Worm (Caenorhabditis elegans) whole organism, L2 larva: ENCODE data around the gene nhr-126.

Source experiments
- C34F6.9 ChIP-seq: fragments of 150-350 bp; optimal IDR thresholded peaks from 2 replicates; lab custom pipeline; 2014; ENCODE audit warnings: missing biosample characterization, missing genetic modification characterization
- F13H6.1 ChIP-seq: sonication (generic microtip); optimal IDR thresholded peaks from 2 replicates; lab custom pipeline; 2016; ENCODE audit warnings: missing genetic modification characterization, missing compliant biosample characterization
- R02D3.7 ChIP-seq: fragments of 150-350 bp; optimal IDR thresholded peaks from 2 replicates; lab custom pipeline; 2014; ENCODE audit warnings: missing biosample characterization, missing genetic modification characterization
- Y55F3AM.14 ChIP-seq: fragments of 200-800 bp; sonication (Bioruptor generic); optimal IDR thresholded peaks from 2 replicates; lab custom pipeline; 2018; ENCODE audit warnings: mild to moderate bottlenecking, missing genetic modification characterization, missing compliant biosample characterization
- ZK546.5 ChIP-seq: sonication (generic microtip); optimal IDR thresholded peaks from 2 replicates; lab custom pipeline; 2017; ENCODE audit warnings: missing biosample characterization, missing genetic modification characterization
- alr-1 ChIP-seq: fragments of 150-350 bp; optimal IDR thresholded peaks from 2 replicates; lab custom pipeline; 2014; ENCODE audit warnings: missing biosample characterization, missing genetic modification characterization
- aly-2 ChIP-seq: fragments of 150-350 bp; optimal IDR thresholded peaks from 2 replicates; lab custom pipeline; 2014; ENCODE audit warnings: missing biosample characterization, missing genetic modification characterization
- ama-1 ChIP-seq: fragments of 150-350 bp; optimal IDR thresholded peaks from 2 replicates; lab custom pipeline; 2018; ENCODE audit warnings: inconsistent platforms
- blmp-1 ChIP-seq: sonication (generic microtip); optimal IDR thresholded peaks from 2 replicates; lab custom pipeline; 2017; ENCODE audit warnings: missing genetic modification characterization, mild to moderate bottlenecking, missing compliant biosample characterization, antibody characterized with exemption, moderate library complexity; ENCODE audit not compliant: insufficient read depth
- ceh-16 ChIP-seq: fragments of 150-350 bp; optimal IDR thresholded peaks from 2 replicates; lab custom pipeline; 2014; ENCODE audit warnings: missing biosample characterization, missing genetic modification characterization
- ceh-82 ChIP-seq: fragments of 150-350 bp; optimal IDR thresholded peaks from 2 replicates; lab custom pipeline; 2014; ENCODE audit warnings: missing biosample characterization, missing genetic modification characterization
- crh-2 ChIP-seq: sonication (generic microtip); optimal IDR thresholded peaks from 2 replicates; lab custom pipeline; 2017; ENCODE audit warnings: missing biosample characterization, missing genetic modification characterization
- elt-3 ChIP-seq: sonication (generic microtip); optimal IDR thresholded peaks from 2 replicates; lab custom pipeline; 2017; ENCODE audit warnings: missing biosample characterization, missing genetic modification characterization
- fos-1 ChIP-seq: fragments of 150-350 bp; optimal IDR thresholded peaks from 2 replicates; lab custom pipeline; 2014; ENCODE audit warnings: missing biosample characterization, missing genetic modification characterization
- gmeb-1 ChIP-seq: fragments of 150-350 bp; optimal IDR thresholded peaks from 2 replicates; lab custom pipeline; 2014; ENCODE audit warnings: missing biosample characterization, missing genetic modification characterization
- lin-11 ChIP-seq: fragments of 150-350 bp; sonication (generic microtip); optimal IDR thresholded peaks from 2 replicates; lab custom pipeline; 2014; ENCODE audit warnings: missing biosample characterization, missing genetic modification characterization, inconsistent platforms, mixed read lengths
- lin-13 ChIP-seq: fragments of 150-350 bp; optimal IDR thresholded peaks from 2 replicates; lab custom pipeline; 2014; ENCODE audit warnings: missing biosample characterization, missing genetic modification reagents, missing genetic modification characterization
- lin-39 ChIP-seq: fragments of 150-350 bp; optimal IDR thresholded peaks from 2 replicates; lab custom pipeline; 2014; ENCODE audit warnings: missing biosample characterization, missing genetic modification reagents, missing genetic modification characterization
- mab-5 ChIP-seq: fragments of 150-350 bp; optimal IDR thresholded peaks from 2 replicates; lab custom pipeline; 2014; ENCODE audit warnings: missing biosample characterization, missing genetic modification characterization
- mbf-1 ChIP-seq: sonication (generic microtip); optimal IDR thresholded peaks from 2 replicates; lab custom pipeline; 2017; ENCODE audit warnings: missing biosample characterization, missing genetic modification characterization
- mdl-1 ChIP-seq, 2 experiments: fragments of 150-350 bp in 1 of 2; sonication (generic microtip) in 1 of 2; optimal IDR thresholded peaks; 2 replicates each; lab custom pipeline; 2017; ENCODE audit warnings: missing biosample characterization in 2 of 2, missing genetic modification characterization in 2 of 2
- nhr-129 ChIP-seq: fragments of 150-350 bp; optimal IDR thresholded peaks from 2 replicates; lab custom pipeline; 2014; ENCODE audit warnings: missing biosample characterization, missing genetic modification characterization
- nhr-21 ChIP-seq: fragments of 150-350 bp; optimal IDR thresholded peaks from 2 replicates; lab custom pipeline; 2014; ENCODE audit warnings: missing biosample characterization, missing genetic modification characterization
- nhr-237 ChIP-seq: fragments of 150-350 bp; optimal IDR thresholded peaks from 2 replicates; lab custom pipeline; 2014; ENCODE audit warnings: missing biosample characterization, missing genetic modification characterization
- nhr-6 ChIP-seq: fragments of 150-350 bp; optimal IDR thresholded peaks from 2 replicates; lab custom pipeline; 2014; ENCODE audit warnings: missing biosample characterization, missing genetic modification characterization
- peb-1 ChIP-seq: fragments of 150-350 bp; optimal IDR thresholded peaks from 2 replicates; lab custom pipeline; 2014; ENCODE audit warnings: missing biosample characterization, missing genetic modification characterization
- sem-4 ChIP-seq: fragments of 150-350 bp; optimal IDR thresholded peaks from 2 replicates; lab custom pipeline; 2014; ENCODE audit warnings: missing biosample characterization, missing genetic modification reagents, missing genetic modification characterization
- skn-1 ChIP-seq: sonication (generic microtip); optimal IDR thresholded peaks from 2 replicates; lab custom pipeline; 2017; ENCODE audit warnings: missing biosample characterization, missing genetic modification characterization
- sma-3 ChIP-seq: sonication (generic microtip); optimal IDR thresholded peaks from 2 replicates; lab custom pipeline; 2016; ENCODE audit warnings: missing genetic modification reagents, missing genetic modification characterization, missing compliant biosample characterization
- sma-9 ChIP-seq, 2 experiments: fragments of 150-350 bp in 1 of 2; sonication (generic microtip) in 1 of 2; optimal IDR thresholded peaks; 2 replicates each; lab custom pipeline; 2014 to 2016; ENCODE audit warnings: missing genetic modification characterization in 2 of 2, mild to moderate bottlenecking in 1 of 2, missing biosample characterization in 1 of 2, missing compliant biosample characterization in 1 of 2, missing genetic modification reagents in 1 of 2, moderate library complexity in 1 of 2
- snpc-4 ChIP-seq: fragments of 150-350 bp; optimal IDR thresholded peaks from 2 replicates; lab custom pipeline; 2014; ENCODE audit warnings: missing biosample characterization, missing genetic modification characterization
- unc-39 ChIP-seq: fragments of 150-350 bp; optimal IDR thresholded peaks from 2 replicates; lab custom pipeline; 2014; ENCODE audit warnings: missing biosample characterization, missing genetic modification characterization
- unc-55 ChIP-seq: fragments of 150-350 bp; sonication (generic microtip); optimal IDR thresholded peaks from 3 replicates; lab custom pipeline; 2014; ENCODE audit warnings: missing biosample characterization, missing genetic modification reagents, missing genetic modification characterization
- unc-62 ChIP-seq: fragments of 150-350 bp; optimal IDR thresholded peaks from 2 replicates; lab custom pipeline; 2014; ENCODE audit warnings: missing biosample characterization, missing genetic modification reagents, missing genetic modification characterization
- zag-1 ChIP-seq: fragments of 150-350 bp; optimal IDR thresholded peaks from 2 replicates; lab custom pipeline; 2014; ENCODE audit warnings: missing biosample characterization, missing genetic modification characterization
- ztf-1 ChIP-seq: fragments of 200-800 bp; sonication (Bioruptor generic); conservative IDR thresholded peaks from 2 replicates; pipeline ENCODE4 v1.3.6; 2022; ENCODE audit warnings: missing genetic modification characterization, missing compliant biosample characterization
- ztf-11 ChIP-seq: sonication (generic microtip); optimal IDR thresholded peaks from 2 replicates; lab custom pipeline; 2017; ENCODE audit warnings: missing biosample characterization, missing genetic modification characterization
- ztf-4 ChIP-seq: fragments of 150-350 bp; optimal IDR thresholded peaks from 2 replicates; lab custom pipeline; 2014; ENCODE audit warnings: missing biosample characterization, missing genetic modification characterization

Gene nhr-126

ce11 chrV:2187864-2188345, 41.0 kb upstream of the nhr-126 start, which contains the start of gene Y5H2B.3:
Gene Y5H2B.3, plus strand, starts transcription at chrV:2188295.
- TF ChIP-seq C34F6.9 (tag; lab: Kevin White, UChicago): no peak
- TF ChIP-seq, all 48 proteins: peak for 0

ce11 chrV:2190383-2190782, 38.5 kb upstream of the nhr-126 start:
- TF ChIP-seq elt-3 (tag; lab: Kevin White, UChicago) (no peak), nhr-129 (tag; lab: Kevin White, UChicago) (no peak), unc-55 (GFP tag; lab: Kevin White, UChicago) (no peak), ama-1 (lab: Kevin White, UChicago) (no peak), ZK546.5 (tag; lab: Kevin White, UChicago) (no peak), crh-2 (no peak), lin-39 (tag; lab: Kevin White, UChicago) (no peak), blmp-1 (no peak), ceh-82 (no peak), unc-62 (GFP tag; lab: Kevin White, UChicago) (no peak), lin-11 (tag; lab: Kevin White, UChicago) (no peak), nhr-237 (tag; lab: Kevin White, UChicago) (no peak), sma-3 (GFP tag; lab: Kevin White, UChicago) (no peak), unc-39 (no peak), peb-1 (tag; lab: Kevin White, UChicago) (no peak), mdl-1 (tag; optimal IDR thresholded peaks at IDR 0.05; lab: Kevin White, UChicago) (no peak), nhr-21 (tag; lab: Kevin White, UChicago) (no peak), alr-1 (tag; lab: Kevin White, UChicago) (no peak), mbf-1 (tag; lab: Kevin White, UChicago) (no peak), R02D3.7 (tag; lab: Kevin White, UChicago) (no peak)

ce11 chrV:2191122-2191521, 37.8 kb upstream of the nhr-126 start, which contains the start of gene srbc-42:
Gene srbc-42, minus strand, starts transcription at chrV:2191222.
- no peak for TF ChIP-seq ZK546.5 (tag; lab: Kevin White, UChicago)
- TF ChIP-seq sem-4 (tag; lab: Kevin White, UChicago): no peak
- TF ChIP-seq blmp-1: no peak
- no peak for TF ChIP-seq R02D3.7 (tag; lab: Kevin White, UChicago)
- no peak for TF ChIP-seq snpc-4 (tag; lab: Kevin White, UChicago)
- no peak for TF ChIP-seq ztf-11 (tag; lab: Kevin White, UChicago)
- TF ChIP-seq zag-1: no peak
- no peak for TF ChIP-seq gmeb-1 (tag; lab: Kevin White, UChicago)
- TF ChIP-seq, all 48 proteins: peak for 0

- TF ChIP-seq crh-2 (peak; percentile 13), fos-1 (tag; lab: Kevin White, UChicago) (peak; percentile 15), sma-9 (GFP tag; optimal IDR thresholded peaks at IDR 0.05; lab: Kevin White, UChicago) (peak; percentile 32), sma-9 (tag; optimal IDR thresholded peaks at IDR 0.05; lab: Kevin White, UChicago) (no peak), nhr-237 (tag; lab: Kevin White, UChicago) (no peak), gmeb-1 (tag; lab: Kevin White, UChicago) (peak; percentile 43)
These were observed 36.8 kb upstream of the nhr-126 start, which contains the start of gene nhr-13 for ce11 chrV:2192117-2192516. Gene nhr-13, plus strand, starts transcription at chrV:2192485.

ce11 chrV:2199594-2199993, 29.3 kb upstream of the nhr-126 start:
- TF ChIP-seq unc-55 (GFP tag; lab: Kevin White, UChicago) (no peak), sma-9 (GFP tag; optimal IDR thresholded peaks at IDR 0.05; lab: Kevin White, UChicago) (no peak), sma-9 (tag; optimal IDR thresholded peaks at IDR 0.05; lab: Kevin White, UChicago) (no peak), ztf-1 (GFP tag; lab: Robert Waterston, UW) (no peak), skn-1 (tag; lab: Kevin White, UChicago) (no peak), ceh-16 (no peak), mdl-1 (tag; optimal IDR thresholded peaks at IDR 0.05; lab: Kevin White, UChicago) (no peak), aly-2 (tag; lab: Kevin White, UChicago) (no peak), F13H6.1 (tag; lab: Kevin White, UChicago) (no peak), mbf-1 (tag; lab: Kevin White, UChicago) (no peak), mab-5 (tag; lab: Kevin White, UChicago) (no peak), snpc-4 (tag; lab: Kevin White, UChicago) (no peak), alr-1 (tag; lab: Kevin White, UChicago) (no peak), lin-39 (tag; lab: Kevin White, UChicago) (no peak), lin-13 (GFP tag; lab: Kevin White, UChicago) (no peak), ztf-4 (tag; lab: Kevin White, UChicago) (no peak), Y55F3AM.14 (no peak), crh-2 (no peak), nhr-6 (tag; lab: Kevin White, UChicago) (no peak)
- TF ChIP-seq, all 48 proteins: peak for 0
